Worm (Caenorhabditis elegans) whole organism, L4 larva: ENCODE results near the gene pbs-6.

Source experiments
- F10B5.3 ChIP-seq: sonication (generic microtip); optimal IDR thresholded peaks from 2 replicates; lab custom pipeline; 2016; ENCODE audit warnings: mild to moderate bottlenecking, missing genetic modification characterization, missing compliant biosample characterization
- F37D6.2 ChIP-seq: sonication (generic microtip); optimal IDR thresholded peaks from 2 replicates; lab custom pipeline; 2016; ENCODE audit warnings: mild to moderate bottlenecking, missing genetic modification characterization, missing compliant biosample characterization
- T20F7.1 ChIP-seq: fragments of 200-800 bp; sonication (Bioruptor generic); optimal IDR thresholded peaks from 2 replicates; lab custom pipeline; 2018; ENCODE audit warnings: mild to moderate bottlenecking, missing genetic modification characterization, missing compliant biosample characterization
- Y105C5A.15 ChIP-seq: fragments of 200-800 bp; sonication (Bioruptor generic); IDR thresholded peaks from 2 replicates; pipeline ENCODE4 v1.3.6; 2022; ENCODE audit warnings: missing genetic modification characterization, missing compliant biosample characterization
- Y48G9A.11 ChIP-seq: fragments of 200-800 bp; sonication (Bioruptor generic); IDR thresholded peaks from 2 replicates; pipeline ENCODE4 v1.3.6; 2022; ENCODE audit warnings: missing genetic modification reagents, missing genetic modification characterization, missing compliant biosample characterization
- aha-1 ChIP-seq: fragments of 150-350 bp; peaks from one replicate; lab custom pipeline; 2014; ENCODE audit warnings: missing biosample characterization, missing genetic modification characterization
- attf-4 ChIP-seq: sonication (generic microtip); optimal IDR thresholded peaks from 3 replicates; lab custom pipeline; 2017; ENCODE audit warnings: missing biosample characterization, missing genetic modification characterization
- ceh-28 ChIP-seq: fragments of 150-350 bp; optimal IDR thresholded peaks from 2 replicates; lab custom pipeline; 2014; ENCODE audit warnings: missing biosample characterization, missing genetic modification reagents, missing genetic modification characterization
- ceh-62 ChIP-seq: sonication (generic microtip); optimal IDR thresholded peaks from 2 replicates; lab custom pipeline; 2017; ENCODE audit warnings: missing biosample characterization, missing genetic modification characterization
- ctbp-1 ChIP-seq: fragments of 200-800 bp; sonication (Bioruptor generic); IDR thresholded peaks from 2 replicates; pipeline ENCODE4 v1.3.6; 2022; ENCODE audit warnings: missing genetic modification reagents, missing genetic modification characterization, missing compliant biosample characterization
- daf-12 ChIP-seq: fragments of 150-350 bp; optimal IDR thresholded peaks from 2 replicates; lab custom pipeline; 2014; ENCODE audit warnings: missing biosample characterization, missing genetic modification reagents, missing genetic modification characterization
- daf-16 ChIP-seq, 3 experiments: sonication (generic microtip); optimal IDR thresholded peaks; 2 replicates each; lab custom pipeline; 2016 to 2017; ENCODE audit warnings: missing genetic modification characterization in 3 of 3, missing genetic modification reagents in 3 of 3, mild to moderate bottlenecking in 2 of 3, missing compliant biosample characterization in 2 of 3, missing biosample characterization in 1 of 3, moderate library complexity in 1 of 3
- dmd-6 ChIP-seq: fragments of 200-800 bp; sonication (Bioruptor generic); IDR thresholded peaks from 2 replicates; pipeline ENCODE4 v1.3.6; 2022; ENCODE audit warnings: missing genetic modification reagents, missing genetic modification characterization, missing compliant biosample characterization
- dpl-1 ChIP-seq: fragments of 150-350 bp; optimal IDR thresholded peaks from 2 replicates; lab custom pipeline; 2014; ENCODE audit warnings: missing biosample characterization, missing genetic modification reagents, missing genetic modification characterization
- dve-1 ChIP-seq: sonication (generic microtip); optimal IDR thresholded peaks from 2 replicates; lab custom pipeline; 2017; ENCODE audit warnings: antibody characterized with exemption, mild to moderate bottlenecking, missing genetic modification characterization, missing compliant biosample characterization; ENCODE audit not compliant: insufficient read depth
- egl-43 ChIP-seq: fragments of 200-800 bp; sonication (Bioruptor generic); IDR thresholded peaks from 2 replicates; pipeline ENCODE4 v1.3.6; 2022; ENCODE audit warnings: missing genetic modification reagents, missing genetic modification characterization, missing compliant biosample characterization
- fkh-10 ChIP-seq: fragments of 150-350 bp; optimal IDR thresholded peaks from 2 replicates; lab custom pipeline; 2014; ENCODE audit warnings: missing biosample characterization, missing genetic modification reagents, missing genetic modification characterization
- hlh-11 ChIP-seq: fragments of 200-800 bp; sonication (Bioruptor generic); optimal IDR thresholded peaks from 2 replicates; lab custom pipeline; 2018; ENCODE audit warnings: mild to moderate bottlenecking, missing genetic modification characterization, missing compliant biosample characterization
- hlh-30 ChIP-seq: sonication (generic microtip); optimal IDR thresholded peaks from 2 replicates; lab custom pipeline; 2017; ENCODE audit warnings: antibody characterized with exemption, mild to moderate bottlenecking, missing genetic modification characterization, missing compliant biosample characterization; ENCODE audit not compliant: insufficient read depth
- hmg-1.1 ChIP-seq: fragments of 200-800 bp; sonication (Bioruptor generic); IDR thresholded peaks from 2 replicates; pipeline ENCODE4 v1.3.6; 2022; ENCODE audit warnings: missing genetic modification reagents, missing genetic modification characterization, missing compliant biosample characterization
- lin-13 ChIP-seq: fragments of 150-350 bp; optimal IDR thresholded peaks from 2 replicates; lab custom pipeline; 2014; ENCODE audit warnings: missing biosample characterization, missing genetic modification reagents, missing genetic modification characterization
- lin-38 ChIP-seq: fragments of 200-800 bp; sonication (Bioruptor generic); IDR thresholded peaks from 2 replicates; pipeline ENCODE4 v1.3.6; 2022; ENCODE audit warnings: missing genetic modification reagents, missing genetic modification characterization, missing compliant biosample characterization
- lin-39 ChIP-seq: fragments of 150-350 bp; optimal IDR thresholded peaks from 2 replicates; lab custom pipeline; 2014; ENCODE audit warnings: missing biosample characterization, missing genetic modification reagents, missing genetic modification characterization
- lsy-2 ChIP-seq, 2 experiments: fragments of 150-350 bp in 1 of 2; sonication (generic microtip) in 1 of 2; optimal IDR thresholded peaks; 2 replicates each; lab custom pipeline; 2014 to 2017; ENCODE audit warnings: missing biosample characterization in 2 of 2, missing genetic modification characterization in 2 of 2
- mdl-1 ChIP-seq, 2 experiments: fragments of 150-350 bp in 1 of 2; sonication (generic microtip) in 1 of 2; optimal IDR thresholded peaks; 2 replicates each; lab custom pipeline; 2014 to 2017; ENCODE audit warnings: missing biosample characterization in 2 of 2, missing genetic modification characterization in 2 of 2
- mep-1 ChIP-seq: fragments of 150-350 bp; sonication (generic microtip); optimal IDR thresholded peaks from 3 replicates; lab custom pipeline; 2014; ENCODE audit warnings: missing biosample characterization, missing genetic modification characterization
- mes-2 ChIP-seq: sonication (generic microtip); optimal IDR thresholded peaks from 2 replicates; lab custom pipeline; 2016; ENCODE audit warnings: missing genotype, mild to moderate bottlenecking, missing genetic modification characterization, missing compliant biosample characterization; ENCODE audit not compliant: poor library complexity, severe bottlenecking
- mxl-3 ChIP-seq: fragments of 200-800 bp; sonication (Bioruptor generic); optimal IDR thresholded peaks from 2 replicates; lab custom pipeline; 2018; ENCODE audit warnings: mild to moderate bottlenecking, missing genetic modification characterization, missing compliant biosample characterization
- nhr-111 ChIP-seq: fragments of 200-800 bp; sonication (Bioruptor generic); optimal IDR thresholded peaks from 2 replicates; lab custom pipeline; 2018; ENCODE audit warnings: mild to moderate bottlenecking, missing genetic modification characterization, missing compliant biosample characterization
- nhr-25 ChIP-seq: sonication (generic microtip); optimal IDR thresholded peaks from 2 replicates; lab custom pipeline; 2017; ENCODE audit warnings: missing genetic modification characterization, mild to moderate bottlenecking, missing compliant biosample characterization, antibody characterized with exemption, moderate library complexity, borderline replicate concordance; ENCODE audit not compliant: insufficient read depth
- nhr-28 ChIP-seq: fragments of 150-350 bp; optimal IDR thresholded peaks from 2 replicates; lab custom pipeline; 2014; ENCODE audit warnings: missing biosample characterization, missing genetic modification characterization
- nhr-41 ChIP-seq: fragments of 200-800 bp; sonication (Bioruptor generic); IDR thresholded peaks from 2 replicates; pipeline ENCODE4 v1.3.6; 2022; ENCODE audit warnings: missing genetic modification reagents, missing genetic modification characterization, missing compliant biosample characterization
- nhr-42 ChIP-seq: fragments of 200-800 bp; sonication (Bioruptor generic); IDR thresholded peaks from 2 replicates; pipeline ENCODE4 v1.3.6; 2022; ENCODE audit warnings: missing genetic modification characterization, missing compliant biosample characterization
- pqm-1 ChIP-seq: sonication (generic microtip); optimal IDR thresholded peaks from 2 replicates; lab custom pipeline; 2017; ENCODE audit warnings: missing biosample characterization, missing genetic modification characterization
- sdz-12 ChIP-seq: fragments of 200-800 bp; sonication (Bioruptor generic); optimal IDR thresholded peaks from 2 replicates; lab custom pipeline; 2018; ENCODE audit warnings: mild to moderate bottlenecking, missing genetic modification characterization, missing compliant biosample characterization
- set-16 ChIP-seq: fragments of 200-800 bp; sonication (Bioruptor generic); IDR thresholded peaks from 2 replicates; pipeline ENCODE4 v1.3.6; 2022; ENCODE audit warnings: missing genetic modification reagents, missing genetic modification characterization, missing compliant biosample characterization
- snpc-1.2 ChIP-seq: fragments of 200-800 bp; sonication (Bioruptor generic); IDR thresholded peaks from 2 replicates; pipeline ENCODE4 v1.3.6; 2022; ENCODE audit warnings: missing genetic modification reagents, missing genetic modification characterization, missing compliant biosample characterization
- snpc-4 ChIP-seq: fragments of 150-350 bp; optimal IDR thresholded peaks from 2 replicates; lab custom pipeline; 2014; ENCODE audit warnings: missing biosample characterization, missing genetic modification characterization
- tag-97 ChIP-seq: fragments of 200-800 bp; sonication (Bioruptor generic); IDR thresholded peaks from 2 replicates; pipeline ENCODE4 v1.3.6; 2022; ENCODE audit warnings: missing genetic modification characterization, missing compliant biosample characterization

pbs-6 gene

ce11 chrIII:8244052-8244451 lies at the start of gene pbs-6, which contains the start of gene cids-1:
pbs-6 (minus strand) TSS chrIII:8244092.
cids-1 (plus strand) TSS chrIII:8244445.
- no peak for TF ChIP-seq dve-1 (tag; lab: Kevin White, UChicago)
- peak; percentile 26 for TF ChIP-seq dpl-1 (GFP tag; lab: Kevin White, UChicago)
- peak in 1 of 2 experiments; percentile 59 for TF ChIP-seq lsy-2 (tag; optimal IDR thresholded peaks at IDR 0.05; lab: Kevin White, UChicago)
- TF ChIP-seq lin-38 (GFP tag; lab: Robert Waterston, UW), result 0 out of 2 replicates have a peak, but pooled peaks have one; percentile 14
- TF ChIP-seq snpc-4 (tag; lab: Kevin White, UChicago), result no peak
- peak; percentile 36 for TF ChIP-seq mes-2 (tag; lab: Kevin White, UChicago)
- TF ChIP-seq, all 104 proteins: peak for 4

- TF ChIP-seq lin-13 (GFP tag; lab: Kevin White, UChicago) (no peak), hlh-11 (tag; lab: Kevin White, UChicago) (peak; percentile 32), mes-2 (tag; lab: Kevin White, UChicago) (peak; percentile 1), nhr-28 (tag; lab: Kevin White, UChicago) (peak; percentile 3), mxl-3 (GFP tag; lab: Kevin White, UChicago) (peak; percentile 31), dmd-6 (GFP tag; lab: Robert Waterston, UW) (peak; percentile 93), T20F7.1 (GFP tag; lab: Kevin White, UChicago) (no peak), dve-1 (tag; lab: Kevin White, UChicago) (peak; percentile 7), aha-1 (tag; lab: Kevin White, UChicago) (peak; percentile 30)
These were observed 49.4 kb upstream of the pbs-6 start for ce11 chrIII:8293260-8293659.

ce11 chrIII:8291268-8292032 lies 47.6 kb upstream of the pbs-6 start:
- TF ChIP-seq lin-39 (no peak), dpl-1 (GFP tag; lab: Kevin White, UChicago) (no peak), tag-97 (GFP tag; lab: Robert Waterston, UW) (no peak), nhr-25 (tag; lab: Kevin White, UChicago) (no peak), pqm-1 (tag; lab: Kevin White, UChicago) (peak; percentile 99), hlh-11 (tag; lab: Kevin White, UChicago) (peak; percentile 66), egl-43 (GFP tag; lab: Robert Waterston, UW) (no peak), attf-4 (tag; lab: Kevin White, UChicago) (no peak), daf-16 (GFP tag; optimal IDR thresholded peaks at IDR 0.05; lab: Kevin White, UChicago) (no peak), daf-16 (tag; optimal IDR thresholded peaks at IDR 0.05; lab: Kevin White, UChicago) (peak; percentile 55), ceh-62 (tag; lab: Kevin White, UChicago) (no peak), nhr-28 (tag; lab: Kevin White, UChicago) (peak; percentile 74), dmd-6 (GFP tag; lab: Robert Waterston, UW) (peak; percentile 78), ceh-28 (tag; lab: Kevin White, UChicago) (no peak), lin-38 (GFP tag; lab: Robert Waterston, UW) (no peak), nhr-42 (no peak), F10B5.3 (tag; lab: Kevin White, UChicago) (no peak), Y48G9A.11 (GFP tag; lab: Robert Waterston, UW) (no peak), hmg-1.1 (no peak), sdz-12 (GFP tag; lab: Kevin White, UChicago) (no peak), fkh-10 (GFP tag; lab: Kevin White, UChicago) (no peak), nhr-111 (GFP tag; lab: Kevin White, UChicago) (no peak), snpc-1.2 (GFP tag; lab: Robert Waterston, UW) (no peak), F37D6.2 (no peak), mdl-1 (tag; optimal IDR thresholded peaks at IDR 0.05; lab: Kevin White, UChicago) (no peak), nhr-41 (GFP tag; lab: Robert Waterston, UW) (no peak), hlh-30 (tag; lab: Kevin White, UChicago) (peak; percentile 2), dve-1 (tag; lab: Kevin White, UChicago) (peak; percentile 74), Y105C5A.15 (GFP tag; lab: Robert Waterston, UW) (no peak), T20F7.1 (GFP tag; lab: Kevin White, UChicago) (peak; percentile 41), lsy-2 (tag; optimal IDR thresholded peaks at IDR 0.05; lab: Kevin White, UChicago) (no peak), ctbp-1 (GFP tag; lab: Robert Waterston, UW) (no peak), daf-12 (tag; lab: Kevin White, UChicago) (no peak), set-16 (GFP tag; lab: Robert Waterston, UW) (no peak), mep-1 (no peak)
